Worm (Caenorhabditis elegans) whole organism, mixed stage, embryonic: ENCODE measurements around the gene F58G1.8.

Experiments used
- M03D4.4 ChIP-seq: sonication (generic microtip); optimal IDR thresholded peaks from 2 replicates; lab custom pipeline; 2017; ENCODE audit warnings: mild to moderate bottlenecking, missing genetic modification characterization, missing compliant biosample characterization
- bed-3 ChIP-seq: fragments of 200-800 bp; sonication (Bioruptor generic); optimal IDR thresholded peaks from 3 replicates; lab custom pipeline; 2018; ENCODE audit warnings: mild to moderate bottlenecking, missing genetic modification characterization, moderate library complexity, missing compliant biosample characterization
- blmp-1 ChIP-seq: fragments of 150-350 bp; optimal IDR thresholded peaks from 2 replicates; lab custom pipeline; 2014; ENCODE audit warnings: missing biosample characterization, missing genetic modification characterization
- ceh-39 ChIP-seq: fragments of 150-350 bp; optimal IDR thresholded peaks from 2 replicates; lab custom pipeline; 2014; ENCODE audit warnings: missing biosample characterization, missing genetic modification characterization
- ces-1 ChIP-seq: fragments of 150-350 bp; optimal IDR thresholded peaks from 2 replicates; lab custom pipeline; 2014; ENCODE audit warnings: missing biosample characterization, missing genetic modification reagents, missing genetic modification characterization
- cnd-1 ChIP-seq: fragments of 200-800 bp; sonication (Bioruptor generic); optimal IDR thresholded peaks from 2 replicates; lab custom pipeline; 2018; ENCODE audit warnings: mild to moderate bottlenecking, missing genetic modification characterization, missing compliant biosample characterization
- drap-1 ChIP-seq: fragments of 200-800 bp; sonication (Bioruptor generic); optimal IDR thresholded peaks from 3 replicates; lab custom pipeline; 2018; ENCODE audit warnings: mild to moderate bottlenecking, missing genetic modification characterization, missing compliant biosample characterization
- elt-1 ChIP-seq: sonication (generic microtip); optimal IDR thresholded peaks from 2 replicates; lab custom pipeline; 2017; ENCODE audit warnings: missing genetic modification characterization, mild to moderate bottlenecking, missing compliant biosample characterization, antibody characterized with exemption, moderate library complexity, borderline replicate concordance; ENCODE audit not compliant: insufficient read depth
- elt-3 ChIP-seq: fragments of 150-350 bp; optimal IDR thresholded peaks from 2 replicates; lab custom pipeline; 2014; ENCODE audit warnings: missing biosample characterization, missing genetic modification characterization
- flh-1 ChIP-seq: fragments of 200-800 bp; sonication (Bioruptor generic); optimal IDR thresholded peaks from 2 replicates; lab custom pipeline; 2018; ENCODE audit warnings: mild to moderate bottlenecking, missing genetic modification characterization, moderate library complexity, missing compliant biosample characterization
- ham-2 ChIP-seq: fragments of 200-800 bp; sonication (Bioruptor generic); optimal IDR thresholded peaks from 2 replicates; lab custom pipeline; 2018; ENCODE audit warnings: mild to moderate bottlenecking, missing genetic modification characterization, missing compliant biosample characterization
- hlh-1 ChIP-seq: fragments of 150-350 bp; optimal IDR thresholded peaks from 2 replicates; lab custom pipeline; 2014; ENCODE audit warnings: missing biosample characterization, missing genetic modification reagents, missing genetic modification characterization
- lin-13 ChIP-seq: fragments of 150-350 bp; optimal IDR thresholded peaks from 2 replicates; lab custom pipeline; 2014; ENCODE audit warnings: missing biosample characterization, missing genetic modification characterization
- lin-32 ChIP-seq: fragments of 200-800 bp; sonication (Bioruptor generic); optimal IDR thresholded peaks from 2 replicates; lab custom pipeline; 2018; ENCODE audit warnings: mild to moderate bottlenecking, missing genetic modification characterization, missing compliant biosample characterization
- lsy-2 ChIP-seq: fragments of 150-350 bp; optimal IDR thresholded peaks from 2 replicates; lab custom pipeline; 2014; ENCODE audit warnings: missing biosample characterization, missing genetic modification characterization
- mab-5 ChIP-seq: fragments of 150-350 bp; optimal IDR thresholded peaks from 2 replicates; lab custom pipeline; 2014; ENCODE audit warnings: missing biosample characterization, missing genetic modification characterization
- mep-1 ChIP-seq: fragments of 150-350 bp; optimal IDR thresholded peaks from 2 replicates; lab custom pipeline; 2017; ENCODE audit warnings: missing biosample characterization, missing genetic modification reagents, missing genetic modification characterization, inconsistent platforms
- mls-2 ChIP-seq: sonication (generic microtip); optimal IDR thresholded peaks from 2 replicates; lab custom pipeline; 2016; ENCODE audit warnings: mild to moderate bottlenecking, missing genetic modification characterization, moderate library complexity, missing compliant biosample characterization
- nhr-12 ChIP-seq: fragments of 150-350 bp; optimal IDR thresholded peaks from 2 replicates; lab custom pipeline; 2014; ENCODE audit warnings: missing biosample characterization, missing genetic modification characterization
- nhr-2 ChIP-seq: fragments of 150-350 bp; optimal IDR thresholded peaks from 2 replicates; lab custom pipeline; 2014; ENCODE audit warnings: missing biosample characterization, missing genetic modification characterization
- nhr-28 ChIP-seq: fragments of 150-350 bp; optimal IDR thresholded peaks from 2 replicates; lab custom pipeline; 2014; ENCODE audit warnings: missing biosample characterization, missing genetic modification characterization
- nhr-76 ChIP-seq: sonication (generic microtip); optimal IDR thresholded peaks from 2 replicates; lab custom pipeline; 2017; ENCODE audit warnings: missing biosample characterization, missing genetic modification characterization
- pha-4 ChIP-seq: fragments of 150-350 bp; optimal IDR thresholded peaks from 2 replicates; lab custom pipeline; 2018; ENCODE audit warnings: missing biosample characterization, missing genetic modification reagents, missing genetic modification characterization
- sem-2 ChIP-seq: fragments of 200-800 bp; sonication (Bioruptor generic); optimal IDR thresholded peaks from 2 replicates; lab custom pipeline; 2018; ENCODE audit warnings: mild to moderate bottlenecking, missing genetic modification characterization, missing compliant biosample characterization
- snpc-4 ChIP-seq: fragments of 150-350 bp; optimal IDR thresholded peaks from 2 replicates; lab custom pipeline; 2014; ENCODE audit warnings: missing biosample characterization, missing genetic modification characterization
- sptf-1 ChIP-seq: sonication (generic microtip); optimal IDR thresholded peaks from 2 replicates; lab custom pipeline; 2017; ENCODE audit warnings: mild to moderate bottlenecking, missing genetic modification characterization, moderate library complexity, missing compliant biosample characterization
- tbx-8 ChIP-seq: fragments of 200-800 bp; sonication (Bioruptor generic); optimal IDR thresholded peaks from 2 replicates; lab custom pipeline; 2018; ENCODE audit warnings: mild to moderate bottlenecking, missing genetic modification characterization, moderate library complexity, missing compliant biosample characterization
- unc-120 ChIP-seq: sonication (generic microtip); optimal IDR thresholded peaks from 2 replicates; lab custom pipeline; 2017; ENCODE audit warnings: missing genetic modification characterization, missing compliant biosample characterization; ENCODE audit not compliant: poor library complexity, severe bottlenecking
- unc-39 ChIP-seq: fragments of 150-350 bp; optimal IDR thresholded peaks from 2 replicates; lab custom pipeline; 2014; ENCODE audit warnings: missing biosample characterization, missing genetic modification characterization
- unc-62 ChIP-seq: fragments of 150-350 bp; optimal IDR thresholded peaks from 2 replicates; lab custom pipeline; 2014; ENCODE audit warnings: missing biosample characterization, missing genetic modification reagents, missing genetic modification characterization
- zip-8 ChIP-seq: fragments of 150-350 bp; optimal IDR thresholded peaks from 2 replicates; lab custom pipeline; 2014; ENCODE audit warnings: missing biosample characterization, missing genetic modification characterization
- ztf-11 ChIP-seq: fragments of 150-350 bp; optimal IDR thresholded peaks from 2 replicates; lab custom pipeline; 2014; ENCODE audit warnings: missing biosample characterization, missing genetic modification characterization

The F58G1.8 gene

DNA sequence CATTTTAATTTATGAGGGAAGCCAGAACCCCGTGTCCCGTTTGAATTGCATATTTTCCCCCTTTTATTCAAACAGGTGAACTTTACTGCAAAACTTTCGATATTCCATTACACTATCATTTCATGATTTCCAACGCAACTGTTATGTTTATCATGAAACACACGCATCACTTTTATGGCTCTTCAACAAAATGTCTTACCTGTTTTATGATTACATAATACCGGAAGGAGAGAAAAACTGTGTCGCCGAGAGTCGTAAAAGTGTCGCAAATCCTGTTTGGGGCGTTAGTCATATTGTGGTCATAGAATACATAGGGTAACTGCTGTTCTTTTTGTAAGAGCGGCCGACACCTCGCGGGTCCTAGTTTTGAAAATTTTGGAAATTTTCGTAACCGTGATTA is 33.0 kb downstream of the F58G1.8 start:
- TF ChIP-seq ceh-39 (no peak), nhr-12 (tag; lab: Kevin White, UChicago) (no peak), nhr-2 (tag; lab: Kevin White, UChicago) (no peak), drap-1 (GFP tag; lab: Kevin White, UChicago) (no peak), flh-1 (no peak), ham-2 (GFP tag; lab: Kevin White, UChicago) (no peak), pha-4 (tag; lab: Kevin White, UChicago) (no peak), sem-2 (GFP tag; lab: Kevin White, UChicago) (no peak), nhr-28 (tag; lab: Kevin White, UChicago) (no peak), ztf-11 (tag; lab: Kevin White, UChicago) (no peak)
- TF ChIP-seq, all 35 proteins: peak for 0

DNA sequence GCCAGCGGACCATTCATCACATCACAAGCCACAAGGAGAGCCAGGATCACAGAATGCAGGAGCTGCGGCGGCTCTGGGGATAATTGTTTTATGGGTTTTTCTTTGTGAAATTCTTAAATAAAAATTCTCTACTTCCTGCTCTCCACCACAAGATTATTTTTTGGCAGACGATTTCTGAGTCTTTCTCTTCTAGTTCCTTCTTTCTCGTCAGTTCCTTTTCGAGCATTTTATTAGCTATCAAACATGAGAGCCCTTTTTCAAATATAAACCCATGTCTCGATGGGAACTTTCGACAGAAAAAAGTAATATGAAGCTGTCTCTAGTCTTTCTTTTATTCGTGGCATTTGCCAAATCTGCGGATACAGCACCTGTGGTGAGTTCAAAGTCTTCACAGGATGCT is 37.0 kb downstream of the F58G1.8 start, which contains the start of gene F35C5.3:
Gene F35C5.3 (plus strand): TSS at position 301 of the 400 bp plus-strand sequence.
- TF ChIP-seq ceh-39 (no peak), elt-1 (no peak), sem-2 (GFP tag; lab: Kevin White, UChicago) (no peak), nhr-28 (tag; lab: Kevin White, UChicago) (no peak), nhr-12 (tag; lab: Kevin White, UChicago) (no peak), nhr-2 (tag; lab: Kevin White, UChicago) (no peak), snpc-4 (no peak), flh-1 (no peak), M03D4.4 (tag; lab: Kevin White, UChicago) (no peak), unc-39 (tag; lab: Kevin White, UChicago) (no peak), mls-2 (tag; lab: Kevin White, UChicago) (no peak), pha-4 (tag; lab: Kevin White, UChicago) (no peak), tbx-8 (GFP tag; lab: Kevin White, UChicago) (no peak), ztf-11 (tag; lab: Kevin White, UChicago) (no peak), unc-62 (GFP tag; lab: Kevin White, UChicago) (no peak), lin-32 (no peak), lsy-2 (tag; lab: Kevin White, UChicago) (no peak), blmp-1 (tag; lab: Kevin White, UChicago) (no peak), bed-3 (GFP tag; lab: Kevin White, UChicago) (no peak), ces-1 (GFP tag; lab: Kevin White, UChicago) (no peak)
- TF ChIP-seq, all 35 proteins: peak for 0

ce11 chrII:12884972-12885371 is 40.5 kb downstream of the F58G1.8 start, which contains the start of gene sra-14:
TSS of gene sra-14 (plus strand) at chrII:12885272.
- no peak for TF ChIP-seq mls-2 (tag; lab: Kevin White, UChicago)
- no peak for TF ChIP-seq unc-120 (tag; lab: Kevin White, UChicago)
- no peak for TF ChIP-seq nhr-2 (tag; lab: Kevin White, UChicago)
- no peak for TF ChIP-seq blmp-1 (tag; lab: Kevin White, UChicago)
- no peak for TF ChIP-seq snpc-4
- TF ChIP-seq bed-3 (GFP tag; lab: Kevin White, UChicago): no peak
- no peak for TF ChIP-seq sem-2 (GFP tag; lab: Kevin White, UChicago)
- TF ChIP-seq cnd-1 (tag; lab: Kevin White, UChicago): no peak
- no peak for TF ChIP-seq zip-8 (tag; lab: Kevin White, UChicago)
- TF ChIP-seq tbx-8 (GFP tag; lab: Kevin White, UChicago): no peak
- no peak for TF ChIP-seq ham-2 (GFP tag; lab: Kevin White, UChicago)
- no peak for TF ChIP-seq elt-3

DNA sequence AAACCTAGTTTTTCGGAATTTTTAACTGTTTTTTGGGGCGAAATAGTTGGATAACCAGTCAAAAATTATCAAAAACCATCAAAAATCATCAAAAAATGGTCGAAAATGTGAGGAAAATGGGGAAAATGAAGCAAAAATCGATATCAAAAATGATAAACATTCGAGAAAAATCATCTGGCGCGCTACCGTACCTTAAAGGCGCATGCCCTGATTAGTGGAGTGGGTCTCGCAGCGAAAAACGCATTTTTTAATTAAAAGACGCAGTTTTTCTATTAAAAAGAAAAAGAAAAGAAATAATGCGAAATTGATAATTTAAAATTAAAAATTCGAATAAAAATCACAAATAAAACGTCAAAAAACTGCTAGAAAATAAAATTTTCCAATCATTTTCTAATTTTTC is 45.0 kb downstream of the F58G1.8 start, which contains the start of gene F35C5.1:
Gene F35C5.1 (plus strand): TSS at position 399 of the 400 bp plus-strand sequence.
- TF ChIP-seq lin-13 (tag; lab: Kevin White, UChicago) (no peak), lin-32 (no peak), cnd-1 (tag; lab: Kevin White, UChicago) (no peak), ces-1 (GFP tag; lab: Kevin White, UChicago) (no peak), tbx-8 (GFP tag; lab: Kevin White, UChicago) (no peak), unc-62 (GFP tag; lab: Kevin White, UChicago) (no peak), blmp-1 (tag; lab: Kevin White, UChicago) (no peak), mep-1 (no peak), elt-1 (no peak), elt-3 (no peak), unc-39 (tag; lab: Kevin White, UChicago) (no peak), drap-1 (GFP tag; lab: Kevin White, UChicago) (no peak), hlh-1 (tag; lab: Kevin White, UChicago) (no peak), mab-5 (tag; lab: Kevin White, UChicago) (no peak), unc-120 (tag; lab: Kevin White, UChicago) (no peak), flh-1 (no peak), nhr-28 (tag; lab: Kevin White, UChicago) (no peak), nhr-76 (no peak), sptf-1 (tag; lab: Kevin White, UChicago) (no peak), ham-2 (GFP tag; lab: Kevin White, UChicago) (no peak)
